Fruit fly (Drosophila melanogaster) whole organism, prepupa: ENCODE measurements around the gene HDAC6.

Source experiments
- CG10631 ChIP-seq: fragments of 200-800 bp; sonication (Bioruptor generic); optimal IDR thresholded peaks from 2 replicates; lab custom pipeline; 2016; ENCODE audit warnings: missing biosample characterization, missing genetic modification characterization
- CG11902 ChIP-seq: fragments of 200-800 bp; sonication (Bioruptor generic); optimal IDR thresholded peaks from 3 replicates; lab custom pipeline; 2016; ENCODE audit warnings: missing biosample characterization, missing genetic modification characterization
- CG15336 ChIP-seq: fragments of 200-800 bp; sonication (Bioruptor generic); IDR thresholded peaks from 2 replicates; pipeline ENCODE4 v1.3.6; 2022; ENCODE audit warnings: missing biosample characterization, missing genetic modification characterization
- CG1621 ChIP-seq: fragments of 200-800 bp; sonication (Bioruptor generic); optimal IDR thresholded peaks from 3 replicates; lab custom pipeline; 2018; ENCODE audit warnings: missing biosample characterization, mild to moderate bottlenecking, missing genetic modification characterization
- CG31627 ChIP-seq: fragments of 200-800 bp; sonication (Bioruptor generic); optimal IDR thresholded peaks from 3 replicates; lab custom pipeline; 2016; ENCODE audit warnings: missing biosample characterization, missing genetic modification characterization
- CG32006 ChIP-seq: fragments of 200-800 bp; sonication (Bioruptor generic); optimal IDR thresholded peaks from 3 replicates; lab custom pipeline; 2017; ENCODE audit warnings: missing biosample characterization, mild to moderate bottlenecking, missing genetic modification characterization
- CG34406 ChIP-seq: fragments of 200-800 bp; sonication (Bioruptor generic); optimal IDR thresholded peaks from 3 replicates; lab custom pipeline; 2016; ENCODE audit warnings: missing biosample characterization, missing genetic modification characterization
- CG3919 ChIP-seq: fragments of 200-800 bp; sonication (Bioruptor generic); optimal IDR thresholded peaks from 3 replicates; lab custom pipeline; 2016; ENCODE audit warnings: missing biosample characterization, missing genetic modification characterization
- CG6163 ChIP-seq: fragments of 200-800 bp; sonication (Bioruptor generic); IDR thresholded peaks from 3 replicates; pipeline ENCODE4 v1.3.6; 2022; ENCODE audit warnings: missing biosample characterization, missing genetic modification characterization
- CG6276 ChIP-seq: fragments of 200-800 bp; sonication (Bioruptor generic); optimal IDR thresholded peaks from 2 replicates; lab custom pipeline; 2017; ENCODE audit warnings: missing biosample characterization, mild to moderate bottlenecking, missing genetic modification characterization
- CG6792 ChIP-seq: fragments of 200-800 bp; sonication (Bioruptor generic); optimal IDR thresholded peaks from 3 replicates; lab custom pipeline; 2016; ENCODE audit warnings: missing biosample characterization, missing genetic modification characterization
- CG8119 ChIP-seq: fragments of 200-800 bp; sonication (Bioruptor generic); IDR thresholded peaks from 3 replicates; pipeline ENCODE4 v1.3.6; 2022; ENCODE audit warnings: missing biosample characterization, missing genetic modification characterization
- CG8632 ChIP-seq: fragments of 200-800 bp; sonication (Bioruptor generic); optimal IDR thresholded peaks from 3 replicates; lab custom pipeline; 2016; ENCODE audit warnings: missing biosample characterization, missing genetic modification characterization
- CG9139 ChIP-seq: fragments of 200-800 bp; sonication (Bioruptor generic); optimal IDR thresholded peaks from 3 replicates; lab custom pipeline; 2017; ENCODE audit warnings: missing biosample characterization, mild to moderate bottlenecking, missing genetic modification characterization
- Eip75B ChIP-seq: fragments of 200-800 bp; sonication (Bioruptor generic); optimal IDR thresholded peaks from 3 replicates; lab custom pipeline; 2016; ENCODE audit warnings: missing biosample characterization, missing genetic modification characterization
- Eip78C ChIP-seq: fragments of 200-800 bp; sonication (Bioruptor generic); peaks from one replicate; lab custom pipeline; 2016; ENCODE audit warnings: missing biosample characterization, missing genetic modification characterization
- Eip93F ChIP-seq: fragments of 200-800 bp; sonication (Bioruptor generic); optimal IDR thresholded peaks from 2 replicates; lab custom pipeline; 2016; ENCODE audit warnings: missing biosample characterization, mild to moderate bottlenecking, missing genetic modification characterization
- Ets21C ChIP-seq: fragments of 200-800 bp; sonication (Bioruptor generic); optimal IDR thresholded peaks from 3 replicates; lab custom pipeline; 2016; ENCODE audit warnings: missing biosample characterization, missing genetic modification characterization
- Ets96B ChIP-seq: fragments of 200-800 bp; optimal IDR thresholded peaks from 2 replicates; lab custom pipeline; 2019; ENCODE audit warnings: missing biosample characterization, mild to moderate bottlenecking, missing genetic modification characterization, moderate library complexity
- Gug ChIP-seq: fragments of 200-800 bp; sonication (Bioruptor generic); IDR thresholded peaks from 2 replicates; pipeline ENCODE4 v1.3.6; 2022; ENCODE audit warnings: missing biosample characterization, missing genetic modification characterization
- Hr4 ChIP-seq: fragments of 200-800 bp; sonication (Bioruptor generic); optimal IDR thresholded peaks from 3 replicates; lab custom pipeline; 2016; ENCODE audit warnings: missing biosample characterization, missing genetic modification characterization
- Met ChIP-seq: fragments of 200-800 bp; sonication (Bioruptor generic); optimal IDR thresholded peaks from 3 replicates; lab custom pipeline; 2016; ENCODE audit warnings: missing biosample characterization, missing genetic modification characterization
- OdsH ChIP-seq: fragments of 200-800 bp; sonication (Bioruptor generic); optimal IDR thresholded peaks from 3 replicates; lab custom pipeline; 2016; ENCODE audit warnings: missing biosample characterization, missing genetic modification characterization
- Smox ChIP-seq: fragments of 200-800 bp; sonication (Bioruptor generic); optimal IDR thresholded peaks from 3 replicates; lab custom pipeline; 2016; ENCODE audit warnings: missing biosample characterization, missing genetic modification characterization
- Sox15 ChIP-seq: fragments of 200-800 bp; sonication (Bioruptor generic); optimal IDR thresholded peaks from 3 replicates; lab custom pipeline; 2016; ENCODE audit warnings: missing biosample characterization, missing genetic modification characterization
- achi ChIP-seq: fragments of 200-800 bp; sonication (Bioruptor generic); optimal IDR thresholded peaks from 3 replicates; lab custom pipeline; 2016; ENCODE audit warnings: missing biosample characterization, missing genetic modification characterization
- acj6 ChIP-seq: fragments of 200-800 bp; sonication (Bioruptor generic); optimal IDR thresholded peaks from 3 replicates; lab custom pipeline; 2016; ENCODE audit warnings: missing biosample characterization, missing genetic modification characterization
- dsx ChIP-seq: fragments of 200-800 bp; optimal IDR thresholded peaks from 3 replicates; lab custom pipeline; 2019; ENCODE audit warnings: missing biosample characterization, mild to moderate bottlenecking, missing genetic modification characterization, moderate library complexity; ENCODE audit not compliant: poor library complexity, severe bottlenecking
- esn ChIP-seq: fragments of 200-800 bp; sonication (Bioruptor generic); optimal IDR thresholded peaks from 2 replicates; lab custom pipeline; 2016; ENCODE audit warnings: missing biosample characterization, mild to moderate bottlenecking, missing genetic modification characterization, moderate library complexity
- fd85E ChIP-seq: fragments of 200-800 bp; sonication (Bioruptor generic); optimal IDR thresholded peaks from 3 replicates; lab custom pipeline; 2016; ENCODE audit warnings: missing biosample characterization, missing genetic modification characterization
- fkh ChIP-seq: fragments of 200-800 bp; sonication (Bioruptor generic); optimal IDR thresholded peaks from 3 replicates; lab custom pipeline; 2017; ENCODE audit warnings: missing biosample characterization, mild to moderate bottlenecking, missing genetic modification characterization, moderate library complexity
- net ChIP-seq: fragments of 200-800 bp; sonication (Bioruptor generic); optimal IDR thresholded peaks from 3 replicates; lab custom pipeline; 2016; ENCODE audit warnings: missing biosample characterization, missing genetic modification characterization
- pdm3 ChIP-seq: fragments of 200-800 bp; sonication (Bioruptor generic); optimal IDR thresholded peaks from 3 replicates; lab custom pipeline; 2016; ENCODE audit warnings: missing biosample characterization, missing genetic modification characterization
- salr ChIP-seq, 2 experiments: fragments of 200-800 bp; sonication (Bioruptor generic); optimal IDR thresholded peaks; 3 replicates each; lab custom pipeline; 2016 to 2018; ENCODE audit warnings: missing biosample characterization in 2 of 2, missing genetic modification characterization in 2 of 2, mild to moderate bottlenecking in 1 of 2
- svp ChIP-seq: fragments of 200-800 bp; sonication (Bioruptor generic); peaks from one replicate; lab custom pipeline; 2016; ENCODE audit warnings: missing biosample characterization, missing genetic modification characterization
- vri ChIP-seq: fragments of 200-800 bp; sonication (Bioruptor generic); optimal IDR thresholded peaks from 3 replicates; lab custom pipeline; 2016; ENCODE audit warnings: missing biosample characterization, mild to moderate bottlenecking, missing genetic modification characterization

HDAC6 gene

dm6 chrX:15305975-15306909 is 26.9 kb upstream of the HDAC6 start (continued):
- TF ChIP-seq CG32006 (GFP tag; lab: Kevin White, UChicago), result no peak
- no peak for TF ChIP-seq CG31627
- TF ChIP-seq OdsH (GFP tag; lab: Kevin White, UChicago), result no peak
- TF ChIP-seq acj6 (GFP tag; lab: Kevin White, UChicago), result no peak
- peak; percentile 41 for TF ChIP-seq CG6276 (GFP tag; lab: Kevin White, UChicago)
- peak; percentile 5 for TF ChIP-seq Smox (GFP tag; lab: Kevin White, UChicago)
- TF ChIP-seq CG34406 (GFP tag; lab: Kevin White, UChicago), result no peak
- TF ChIP-seq svp (GFP tag; lab: Kevin White, UChicago), result peak; percentile 84
- no peak for TF ChIP-seq Eip75B (GFP tag; lab: Kevin White, UChicago)
- no peak for TF ChIP-seq CG9139 (GFP tag; lab: Kevin White, UChicago)

dm6 chrX:15307485-15308138 is 25.5 kb upstream of the HDAC6 start:
- no peak for TF ChIP-seq esn (GFP tag; lab: Kevin White, UChicago)
- no peak for TF ChIP-seq pdm3
- TF ChIP-seq fkh, result peak; percentile 51
- peak; percentile 77 for TF ChIP-seq svp (GFP tag; lab: Kevin White, UChicago)
- TF ChIP-seq Eip78C (GFP tag; lab: Kevin White, UChicago), result peak; percentile 33

dm6 chrX:15308456-15308954 is 24.6 kb upstream of the HDAC6 start:
- TF ChIP-seq vri (GFP tag; lab: Kevin White, UChicago) (peak; percentile 21), Eip78C (GFP tag; lab: Kevin White, UChicago) (peak; percentile 42), Ets21C (GFP tag; lab: Kevin White, UChicago) (no peak), CG6276 (GFP tag; lab: Kevin White, UChicago) (peak; percentile 1)
- TF ChIP-seq, all 60 proteins: peak for 3

DNA sequence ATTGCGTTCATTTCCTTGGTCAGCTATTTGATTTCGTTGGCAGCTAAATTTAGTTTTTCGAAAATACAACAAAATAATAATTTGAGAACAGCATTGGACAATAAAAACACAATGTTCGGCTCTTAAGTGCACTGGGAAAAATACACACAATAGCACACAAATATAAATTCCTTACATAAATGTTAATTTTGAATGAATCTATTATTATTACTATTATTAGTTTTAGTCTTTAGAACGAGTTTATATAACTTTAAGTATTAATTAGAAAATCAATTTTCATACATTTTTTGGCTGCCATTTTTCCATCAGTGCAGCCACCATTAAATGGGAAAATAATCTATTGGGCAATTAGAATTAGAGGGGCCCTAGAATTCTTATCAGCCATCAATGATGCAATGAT is 23.2 kb upstream of the HDAC6 start:
- no peak for TF ChIP-seq OdsH (GFP tag; lab: Kevin White, UChicago)
- TF ChIP-seq Gug (GFP tag; lab: Robert Waterston, UW), result no peak
- no peak for TF ChIP-seq vri (GFP tag; lab: Kevin White, UChicago)
- TF ChIP-seq Eip75B (GFP tag; lab: Kevin White, UChicago), result no peak

dm6 chrX:15312074-15312881 is 20.8 kb upstream of the HDAC6 start:
- TF ChIP-seq CG3919 (GFP tag; lab: Kevin White, UChicago) (peak; percentile 52), OdsH (GFP tag; lab: Kevin White, UChicago) (peak; percentile 74), achi (peak; percentile 60), CG11902 (GFP tag; lab: Kevin White, UChicago) (peak; percentile 48), salr (GFP tag; optimal IDR thresholded peaks at IDR 0.05; lab: Kevin White, UChicago) (peak in 1 of 2 experiments; percentile 71), pdm3 (peak; percentile 62), Eip93F (no peak), CG6276 (GFP tag; lab: Kevin White, UChicago) (peak; percentile 71), dsx (peak; percentile 99), svp (GFP tag; lab: Kevin White, UChicago) (peak; percentile 76), CG8632 (GFP tag; lab: Kevin White, UChicago) (peak; percentile 62), CG6792 (peak; percentile 58), CG8119 (GFP tag; lab: Robert Waterston, UW) (peak; percentile 49; the same call in 1 of the 3 replicates), fkh (no peak), esn (GFP tag; lab: Kevin White, UChicago) (peak; percentile 71), CG31627 (peak; percentile 55), Eip75B (GFP tag; lab: Kevin White, UChicago) (peak; percentile 35), CG15336 (GFP tag; lab: Robert Waterston, UW) (peak; percentile 49; the same call in 1 of the 2 replicates), CG34406 (GFP tag; lab: Kevin White, UChicago) (peak; percentile 65), fd85E (GFP tag; lab: Kevin White, UChicago) (no peak), Met (peak; percentile 53), CG10631 (GFP tag; lab: Kevin White, UChicago) (peak; percentile 57), CG6163 (no peak; the same call in 2 of the 3 replicates), net (GFP tag; lab: Kevin White, UChicago) (peak; percentile 59), Hr4 (GFP tag; lab: Kevin White, UChicago) (peak; percentile 54), Ets96B (tag; lab: Kevin White, UChicago) (peak; percentile 47), vri (GFP tag; lab: Kevin White, UChicago) (no peak), Sox15 (GFP tag; lab: Kevin White, UChicago) (peak; percentile 60), CG1621 (tag; lab: Kevin White, UChicago) (no peak)
